Worm (Caenorhabditis elegans) whole organism, late embryonic: Measurements from ENCODE around the gene K05F1.1.

ENCODE experiments used
- C08G9.2 ChIP-seq: sonication (generic microtip); optimal IDR thresholded peaks from 2 replicates; lab custom pipeline; 2016; ENCODE audit warnings: mild to moderate bottlenecking, missing genetic modification characterization, moderate library complexity, missing compliant biosample characterization
- F13H6.1 ChIP-seq: sonication (generic microtip); optimal IDR thresholded peaks from 2 replicates; lab custom pipeline; 2016; ENCODE audit warnings: missing genetic modification characterization, missing compliant biosample characterization
- K02D7.2 ChIP-seq: sonication (generic microtip); optimal IDR thresholded peaks from 2 replicates; lab custom pipeline; 2017; ENCODE audit warnings: mild to moderate bottlenecking, missing genetic modification characterization, missing compliant biosample characterization
- K09A11.1 ChIP-seq: sonication (generic microtip); optimal IDR thresholded peaks from 2 replicates; lab custom pipeline; 2017; ENCODE audit warnings: antibody characterized with exemption, mild to moderate bottlenecking, missing genetic modification characterization, missing compliant biosample characterization; ENCODE audit not compliant: insufficient read depth
- Y22D7AL.16 ChIP-seq: sonication (generic microtip); optimal IDR thresholded peaks from 2 replicates; lab custom pipeline; 2016; ENCODE audit warnings: missing genetic modification characterization, missing compliant biosample characterization
- ahr-1 ChIP-seq: sonication (generic microtip); optimal IDR thresholded peaks from 2 replicates; lab custom pipeline; 2016; ENCODE audit warnings: missing genetic modification characterization, missing compliant biosample characterization
- ceh-14 ChIP-seq: sonication (generic microtip); optimal IDR thresholded peaks from 2 replicates; lab custom pipeline; 2016; ENCODE audit warnings: missing genotype, missing genetic modification characterization, missing compliant biosample characterization
- ceh-19 ChIP-seq: fragments of 200-800 bp; sonication (Bioruptor generic); optimal IDR thresholded peaks from 2 replicates; lab custom pipeline; 2018; ENCODE audit warnings: mild to moderate bottlenecking, missing genetic modification characterization, missing compliant biosample characterization
- ceh-2 ChIP-seq: sonication (generic microtip); optimal IDR thresholded peaks from 2 replicates; lab custom pipeline; 2016; ENCODE audit warnings: missing genotype, missing genetic modification characterization, missing compliant biosample characterization
- ceh-22 ChIP-seq: sonication (generic microtip); optimal IDR thresholded peaks from 2 replicates; lab custom pipeline; 2017; ENCODE audit warnings: missing biosample characterization, missing genetic modification characterization
- ceh-45 ChIP-seq: fragments of 200-800 bp; sonication (Bioruptor generic); IDR thresholded peaks from 2 replicates; pipeline ENCODE4 v1.3.6; 2022; ENCODE audit warnings: missing genetic modification reagents, missing genetic modification characterization, missing compliant biosample characterization
- ceh-48 ChIP-seq: sonication (generic microtip); optimal IDR thresholded peaks from 2 replicates; lab custom pipeline; 2016; ENCODE audit warnings: missing genetic modification characterization, inconsistent platforms, missing compliant biosample characterization
- ceh-6 ChIP-seq: fragments of 200-800 bp; sonication (Bioruptor generic); optimal IDR thresholded peaks from 2 replicates; lab custom pipeline; 2018; ENCODE audit warnings: mild to moderate bottlenecking, missing genetic modification characterization, missing compliant biosample characterization
- che-1 ChIP-seq: sonication (generic microtip); optimal IDR thresholded peaks from 2 replicates; lab custom pipeline; 2016; ENCODE audit warnings: mild to moderate bottlenecking, missing genetic modification characterization, missing compliant biosample characterization
- dmd-4 ChIP-seq: sonication (generic microtip); optimal IDR thresholded peaks from 2 replicates; lab custom pipeline; 2016; ENCODE audit warnings: borderline replicate concordance, missing genetic modification characterization, missing compliant biosample characterization
- elt-4 ChIP-seq: sonication (generic microtip); optimal IDR thresholded peaks from 2 replicates; lab custom pipeline; 2016; ENCODE audit warnings: missing genetic modification characterization, missing compliant biosample characterization
- ets-4 ChIP-seq: sonication (generic microtip); optimal IDR thresholded peaks from 2 replicates; lab custom pipeline; 2016; ENCODE audit warnings: missing genetic modification characterization, missing compliant biosample characterization
- eyg-1 ChIP-seq: sonication (generic microtip); optimal IDR thresholded peaks from 2 replicates; lab custom pipeline; 2016; ENCODE audit warnings: missing genotype, missing genetic modification characterization, missing compliant biosample characterization
- fax-1 ChIP-seq: sonication (generic microtip); optimal IDR thresholded peaks from 2 replicates; lab custom pipeline; 2016; ENCODE audit warnings: missing genotype, missing genetic modification characterization, missing compliant biosample characterization
- fkh-10 ChIP-seq: fragments of 150-350 bp; optimal IDR thresholded peaks from 2 replicates; lab custom pipeline; 2014; ENCODE audit warnings: missing biosample characterization, missing genetic modification reagents, missing genetic modification characterization
- gmeb-2 ChIP-seq: sonication (generic microtip); optimal IDR thresholded peaks from 2 replicates; lab custom pipeline; 2016; ENCODE audit warnings: missing genetic modification characterization, inconsistent platforms, missing compliant biosample characterization
- hlh-13 ChIP-seq: fragments of 200-800 bp; sonication (Bioruptor generic); optimal IDR thresholded peaks from 2 replicates; lab custom pipeline; 2018; ENCODE audit warnings: mild to moderate bottlenecking, missing genetic modification characterization, missing compliant biosample characterization
- hlh-30 ChIP-seq: sonication (generic microtip); optimal IDR thresholded peaks from 2 replicates; lab custom pipeline; 2017; ENCODE audit warnings: antibody characterized with exemption, missing genetic modification characterization, missing compliant biosample characterization; ENCODE audit not compliant: insufficient read depth
- hlh-6 ChIP-seq: sonication (generic microtip); optimal IDR thresholded peaks from 2 replicates; lab custom pipeline; 2016; ENCODE audit warnings: missing genotype, missing genetic modification characterization, missing compliant biosample characterization
- hlh-8 ChIP-seq: sonication (generic microtip); optimal IDR thresholded peaks from 2 replicates; lab custom pipeline; 2016; ENCODE audit warnings: missing genotype, missing genetic modification characterization, missing compliant biosample characterization
- lim-6 ChIP-seq: sonication (generic microtip); optimal IDR thresholded peaks from 2 replicates; lab custom pipeline; 2016; ENCODE audit warnings: missing genetic modification characterization, missing compliant biosample characterization
- lin-11 ChIP-seq: fragments of 200-800 bp; sonication (Bioruptor generic); optimal IDR thresholded peaks from 2 replicates; lab custom pipeline; 2018; ENCODE audit warnings: mild to moderate bottlenecking, missing genetic modification characterization, missing compliant biosample characterization
- mec-3 ChIP-seq: sonication (generic microtip); optimal IDR thresholded peaks from 2 replicates; lab custom pipeline; 2016; ENCODE audit warnings: borderline replicate concordance, missing genetic modification characterization, missing compliant biosample characterization
- nfya-1 ChIP-seq: sonication (generic microtip); optimal IDR thresholded peaks from 2 replicates; lab custom pipeline; 2017; ENCODE audit warnings: missing genetic modification characterization, mild to moderate bottlenecking, missing compliant biosample characterization, antibody characterized with exemption, moderate library complexity
- nhr-11 ChIP-seq: fragments of 150-350 bp; optimal IDR thresholded peaks from 2 replicates; lab custom pipeline; 2014; ENCODE audit warnings: missing biosample characterization, missing genetic modification characterization
- nhr-232 ChIP-seq: sonication (generic microtip); optimal IDR thresholded peaks from 2 replicates; lab custom pipeline; 2016; ENCODE audit warnings: missing genetic modification characterization, missing compliant biosample characterization
- npax-4 ChIP-seq: sonication (generic microtip); optimal IDR thresholded peaks from 2 replicates; lab custom pipeline; 2016; ENCODE audit warnings: missing genetic modification characterization, missing compliant biosample characterization
- odd-2 ChIP-seq: sonication (generic microtip); optimal IDR thresholded peaks from 2 replicates; lab custom pipeline; 2017; ENCODE audit warnings: antibody characterized with exemption, mild to moderate bottlenecking, missing genetic modification characterization, missing compliant biosample characterization
- pha-2 ChIP-seq: sonication (generic microtip); optimal IDR thresholded peaks from 2 replicates; lab custom pipeline; 2017; ENCODE audit warnings: mild to moderate bottlenecking, missing genetic modification characterization, missing compliant biosample characterization
- pha-4 ChIP-seq: fragments of 150-350 bp; optimal IDR thresholded peaks from 2 replicates; lab custom pipeline; 2018; ENCODE audit warnings: missing biosample characterization, missing genetic modification reagents, missing genetic modification characterization
- pqm-1 ChIP-seq: sonication (generic microtip); optimal IDR thresholded peaks from 2 replicates; lab custom pipeline; 2016; ENCODE audit warnings: missing genetic modification characterization, missing compliant biosample characterization
- pros-1 ChIP-seq: fragments of 150-350 bp; optimal IDR thresholded peaks from 2 replicates; lab custom pipeline; 2014; ENCODE audit warnings: missing biosample characterization, missing genetic modification reagents, missing genetic modification characterization
- ref-2 ChIP-seq: sonication (generic microtip); optimal IDR thresholded peaks from 2 replicates; lab custom pipeline; 2016; ENCODE audit warnings: missing genetic modification characterization, missing compliant biosample characterization
- sox-4 ChIP-seq: sonication (generic microtip); optimal IDR thresholded peaks from 2 replicates; lab custom pipeline; 2017; ENCODE audit warnings: mild to moderate bottlenecking, missing genetic modification characterization, inconsistent platforms, missing compliant biosample characterization
- syd-9 ChIP-seq: sonication (generic microtip); optimal IDR thresholded peaks from 2 replicates; lab custom pipeline; 2016; ENCODE audit warnings: mild to moderate bottlenecking, missing genetic modification characterization, moderate library complexity, missing compliant biosample characterization
- ttx-3 ChIP-seq: sonication (generic microtip); optimal IDR thresholded peaks from 2 replicates; lab custom pipeline; 2016; ENCODE audit warnings: missing genetic modification reagents, missing genetic modification characterization, missing compliant biosample characterization
- unc-3 ChIP-seq, 2 experiments: fragments of 200-800 bp in 1 of 2; sonication (Bioruptor generic) in 1 of 2; sonication (generic microtip) in 1 of 2; conservative IDR thresholded peaks in 1 of 2; optimal IDR thresholded peaks in 1 of 2; 2 replicates each; pipeline versions ENCODE4 v1.3.6 to Lab custom; 2016 to 2022; ENCODE audit warnings: missing compliant biosample characterization in 2 of 2, missing genetic modification characterization in 2 of 2, missing genetic modification reagents in 1 of 2
- unc-55 ChIP-seq: sonication (generic microtip); optimal IDR thresholded peaks from 2 replicates; lab custom pipeline; 2017; ENCODE audit warnings: missing biosample characterization, missing genetic modification reagents, missing genetic modification characterization
- unc-86 ChIP-seq: sonication (generic microtip); optimal IDR thresholded peaks from 2 replicates; lab custom pipeline; 2016; ENCODE audit warnings: missing genetic modification characterization, missing compliant biosample characterization
- zip-5 ChIP-seq: sonication (generic microtip); optimal IDR thresholded peaks from 2 replicates; lab custom pipeline; 2016; ENCODE audit warnings: missing genetic modification characterization, missing compliant biosample characterization
- ztf-16 ChIP-seq: sonication (generic microtip); optimal IDR thresholded peaks from 2 replicates; lab custom pipeline; 2017; ENCODE audit warnings: missing genetic modification characterization, missing compliant biosample characterization

Gene K05F1.1

DNA sequence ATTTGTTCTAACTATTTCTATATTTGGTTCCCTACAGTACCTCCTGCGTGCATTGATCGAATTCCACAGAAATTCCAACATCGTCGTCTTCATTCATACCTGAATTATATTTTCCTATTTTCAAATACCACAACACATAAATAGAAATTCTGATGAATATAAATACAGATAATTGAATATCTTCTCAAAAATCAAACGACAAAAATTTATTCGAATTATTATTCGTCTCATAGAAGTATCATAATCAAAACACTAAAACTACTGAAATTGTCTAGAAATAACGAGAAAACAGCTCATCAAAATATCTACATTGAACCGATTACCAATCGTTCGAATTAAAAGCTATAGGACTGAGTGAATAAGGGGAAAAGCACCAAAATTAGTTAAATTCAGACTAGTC is 32.0 kb downstream of the K05F1.1 start, which contains the start of gene gtap-1:
TSS of gene gtap-1 (minus strand) at position 101 of the 400 bp plus-strand sequence.
- TF ChIP-seq ceh-14 (tag; lab: Kevin White, UChicago), result no peak
- no peak for TF ChIP-seq pha-2 (tag; lab: Kevin White, UChicago)

DNA sequence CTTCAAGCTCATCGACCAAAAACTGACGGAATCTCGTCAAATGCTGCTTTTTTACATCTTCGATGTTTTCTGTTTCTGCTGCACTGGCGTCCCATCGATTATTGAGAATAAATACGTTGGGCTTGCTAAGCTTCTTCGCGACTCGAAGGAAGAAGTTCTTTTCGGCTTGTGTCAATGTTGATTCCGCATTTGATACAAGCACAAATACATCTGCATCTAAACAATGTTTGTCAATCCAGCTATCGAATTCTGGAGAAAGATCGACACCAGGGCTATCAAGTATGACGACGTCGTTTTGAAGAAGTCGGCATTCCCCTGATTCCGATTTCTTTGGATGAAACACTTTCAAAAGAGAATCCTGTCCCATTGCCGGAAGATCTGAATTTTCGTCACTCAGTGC is 34.0 kb downstream of the K05F1.1 start:
- TF ChIP-seq hlh-8 (tag; lab: Kevin White, UChicago) (no peak), syd-9 (tag; lab: Kevin White, UChicago) (no peak), K02D7.2 (no peak), Y22D7AL.16 (tag; lab: Kevin White, UChicago) (no peak), C08G9.2 (no peak), odd-2 (no peak), fkh-10 (GFP tag; lab: Kevin White, UChicago) (no peak), ceh-19 (no peak), nhr-11 (tag; lab: Kevin White, UChicago) (no peak), che-1 (tag; lab: Kevin White, UChicago) (no peak), fax-1 (no peak), npax-4 (tag; lab: Kevin White, UChicago) (no peak)

DNA sequence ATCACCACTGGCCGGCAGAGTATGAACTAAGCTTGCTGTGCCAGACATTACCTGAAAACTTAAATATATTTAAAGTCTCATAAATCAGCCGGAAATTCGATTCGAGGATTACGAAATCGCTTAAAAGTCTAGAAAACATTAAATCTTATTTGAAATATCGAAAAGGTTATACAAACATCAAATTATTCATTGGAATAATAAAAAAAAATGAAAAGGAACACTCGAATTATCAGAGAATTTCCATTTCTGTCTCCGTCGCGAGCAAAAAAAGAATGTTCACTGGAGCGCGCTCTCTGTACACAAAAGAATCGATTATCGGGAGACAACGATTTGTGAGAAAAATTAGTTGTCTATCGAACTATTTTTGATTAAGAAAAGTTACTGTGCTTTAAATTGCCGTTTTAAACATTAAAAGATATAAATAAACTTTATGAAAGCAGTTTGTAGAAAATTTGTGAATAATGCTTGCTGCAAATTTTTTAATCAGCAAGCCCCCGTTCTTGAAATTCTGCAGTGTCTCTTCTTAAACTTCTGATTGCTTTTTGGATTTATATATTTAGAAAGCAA is 35.1 kb downstream of the K05F1.1 start, which contains the start of gene fzo-1:
TSS of gene fzo-1 (minus strand) at position 51 of the 567 bp plus-strand sequence.
- TF ChIP-seq mec-3 (tag; lab: Kevin White, UChicago) (peak; percentile 40), hlh-13 (GFP tag; lab: Kevin White, UChicago) (no peak), che-1 (tag; lab: Kevin White, UChicago) (no peak), ets-4 (tag; lab: Kevin White, UChicago) (peak; percentile 92), elt-4 (tag; lab: Kevin White, UChicago) (no peak), F13H6.1 (peak; percentile 80), ahr-1 (tag; lab: Kevin White, UChicago) (peak; percentile 81), ztf-16 (tag; lab: Kevin White, UChicago) (peak; percentile 68), ref-2 (peak; percentile 91), pros-1 (tag; lab: Kevin White, UChicago) (no peak), gmeb-2 (tag; lab: Kevin White, UChicago) (peak; percentile 42), dmd-4 (peak; percentile 36), pha-4 (no peak), nhr-11 (tag; lab: Kevin White, UChicago) (no peak), pqm-1 (tag; lab: Kevin White, UChicago) (peak; percentile 74), unc-86 (tag; lab: Kevin White, UChicago) (peak; percentile 15), hlh-6 (tag; lab: Kevin White, UChicago) (no peak), ceh-45 (GFP tag; lab: Robert Waterston, UW) (no peak), unc-55 (GFP tag; lab: Kevin White, UChicago) (no peak), nhr-232 (no peak), ceh-48 (peak; percentile 23), ceh-22 (tag; lab: Kevin White, UChicago) (no peak), odd-2 (no peak), fax-1 (peak; percentile 90), lin-11 (tag; lab: Kevin White, UChicago) (no peak), nfya-1 (tag; lab: Kevin White, UChicago) (no peak), lim-6 (tag; lab: Kevin White, UChicago) (peak; percentile 86), zip-5 (tag; lab: Kevin White, UChicago) (peak; percentile 96), unc-3 (GFP tag; conservative IDR thresholded peaks at IDR 0.05; lab: Robert Waterston, UW) (no peak), unc-3 (tag; optimal IDR thresholded peaks at IDR 0.05; lab: Kevin White, UChicago) (peak; percentile 74), hlh-30 (no peak), sox-4 (tag; lab: Kevin White, UChicago) (no peak), pha-2 (tag; lab: Kevin White, UChicago) (peak; percentile 54), ceh-2 (tag; lab: Kevin White, UChicago) (peak; percentile 97), hlh-8 (tag; lab: Kevin White, UChicago) (peak; percentile 92), Y22D7AL.16 (tag; lab: Kevin White, UChicago) (no peak), syd-9 (tag; lab: Kevin White, UChicago) (peak; percentile 16), K09A11.1 (no peak), ttx-3 (no peak), eyg-1 (tag; lab: Kevin White, UChicago) (peak; percentile 67), K02D7.2 (no peak), ceh-6 (GFP tag; lab: Kevin White, UChicago) (no peak)
